Fruit fly (Drosophila melanogaster): ENCODE data around the gene Skel.

Gene Skel

dm6 chr3R:10681682-10681962, 5.1 kb upstream of the Skel start (continued):
- TF ChIP-seq vnd (GFP tag; IDR thresholded peaks at IDR 0.05; ENCODE audit: partially characterized antibody) (no peak), CG1792 (GFP tag; optimal IDR thresholded peaks at IDR 0.05) (no peak), CG31224 (GFP tag; IDR thresholded peaks at IDR 0.05) (0 out of 2 replicates have a peak, but pooled peaks have one; percentile 19), amos (GFP tag; IDR thresholded peaks at IDR 0.05; ENCODE audit: partially characterized antibody) (no peak), CG32772 (GFP tag; IDR thresholded peaks at IDR 0.05) (peak; percentile 57; the same call in 1 of the 2 replicates), Dbx (GFP tag; IDR thresholded peaks at IDR 0.05) (0 out of 3 replicates have a peak, but pooled peaks have one; percentile 17), CG5180 (GFP tag; optimal IDR thresholded peaks at IDR 0.05) (no peak), Scr (GFP tag; IDR thresholded peaks at IDR 0.05; ENCODE audit: partially characterized antibody) (no peak), BtbVII (GFP tag; optimal IDR thresholded peaks at IDR 0.05) (no peak), CG17802 (tag; optimal IDR thresholded peaks at IDR 0.05) (no peak), Six4 (GFP tag; optimal IDR thresholded peaks at IDR 0.05) (no peak), wek (GFP tag; optimal IDR thresholded peaks at IDR 0.05) (no peak), CG17829 (tag; optimal IDR thresholded peaks at IDR 0.05) (peak; percentile 15), CG13775 (GFP tag; optimal IDR thresholded peaks at IDR 0.05) (no peak), ind (GFP tag; optimal IDR thresholded peaks at IDR 0.05) (peak; percentile 8), shn (GFP tag; optimal IDR thresholded peaks at IDR 0.05) (no peak), gce (GFP tag; IDR thresholded peaks at IDR 0.05) (peak; percentile 75; the same call in 1 of the 3 replicates), so (GFP tag; IDR thresholded peaks at IDR 0.05) (peak; percentile 13; the same call in 1 of the 3 replicates), Mad (GFP tag; optimal IDR thresholded peaks at IDR 0.05) (peak; percentile 5), CG10321 (GFP tag; IDR thresholded peaks at IDR 0.05) (0 out of 2 replicates have a peak, but pooled peaks have one; percentile 33), zfh2 (GFP tag; optimal IDR thresholded peaks at IDR 0.05) (no peak), CG4404 (GFP tag; IDR thresholded peaks at IDR 0.05) (peak; percentile 24; the same call in 1 of the 2 replicates), corto (GFP tag; optimal IDR thresholded peaks at IDR 0.05) (no peak), NK7.1 (GFP tag; optimal IDR thresholded peaks at IDR 0.05) (no peak), salm (tag; optimal IDR thresholded peaks at IDR 0.05) (no peak), nerfin-1 (tag; optimal IDR thresholded peaks at IDR 0.05) (no peak), CG12236 (GFP tag; optimal IDR thresholded peaks at IDR 0.05) (no peak), Ets65A (GFP tag) (no peak), CG17359 (tag; optimal IDR thresholded peaks at IDR 0.05) (peak; percentile 37), ham (GFP tag; IDR thresholded peaks at IDR 0.05) (no peak), Elba2 (GFP tag; optimal IDR thresholded peaks at IDR 0.05) (no peak), CG12219 (GFP tag; optimal IDR thresholded peaks at IDR 0.05) (peak; percentile 18), CG32767 (GFP tag; IDR thresholded peaks at IDR 0.05) (no peak), Antp (GFP tag; optimal IDR thresholded peaks at IDR 0.05) (no peak), Pdp1 (GFP tag; optimal IDR thresholded peaks at IDR 0.05) (no peak), CG17612 (GFP tag; IDR thresholded peaks at IDR 0.05) (0 out of 2 replicates have a peak, but pooled peaks have one; percentile 10), CG14667 (GFP tag; IDR thresholded peaks at IDR 0.05) (peak; percentile 46; the same call in 1 of the 2 replicates), CG1603 (tag; optimal IDR thresholded peaks at IDR 0.05) (peak; percentile 62), CG15514 (GFP tag; optimal IDR thresholded peaks at IDR 0.05) (no peak), pum (GFP tag; optimal IDR thresholded peaks at IDR 0.05) (no peak), CG30431 (GFP tag; optimal IDR thresholded peaks at IDR 0.05) (peak; percentile 62), grn (GFP tag; optimal IDR thresholded peaks at IDR 0.05) (no peak), kni (GFP tag; optimal IDR thresholded peaks at IDR 0.05) (no peak), fd96Cb (tag; optimal IDR thresholded peaks at IDR 0.05) (peak; percentile 48), pan (optimal IDR thresholded peaks at IDR 0.05) (no peak), pan (GFP tag; optimal IDR thresholded peaks at IDR 0.05 in 1 of 2, IDR thresholded peaks at IDR 0.05 in 1 of 2) (peak in 1 of 2 experiments; percentile 83), CG3847 (GFP tag; IDR thresholded peaks at IDR 0.05) (peak; percentile 39), exex (tag; optimal IDR thresholded peaks at IDR 0.05) (no peak), CG14965 (GFP tag; optimal IDR thresholded peaks at IDR 0.05; ENCODE audit: borderline replicate concordance) (no peak), CG2202 (tag; optimal IDR thresholded peaks at IDR 0.05) (peak; percentile 22), CG6175 (GFP tag; IDR thresholded peaks at IDR 0.05) (no peak)

All from whole organism, embryonic.